Fruit fly (Drosophila melanogaster) whole organism, adult: ENCODE data around the gene Bicra.
A peak's percentile ranks its signal among the peaks of the same experiment; 100 is the strongest.

Source experiments
- CG1620 ChIP-seq: fragments of 200-800 bp; sonication (Bioruptor generic); optimal IDR thresholded peaks from 2 replicates; lab custom pipeline; 2016; ENCODE audit warnings: missing biosample characterization, missing genetic modification characterization
- CG7045 ChIP-seq: fragments of 200-800 bp; sonication (Bioruptor generic); optimal IDR thresholded peaks from 2 replicates; lab custom pipeline; 2017; ENCODE audit warnings: missing biosample characterization, mild to moderate bottlenecking, missing genetic modification characterization
- Clk ChIP-seq: fragments of 200-800 bp; sonication (Bioruptor generic); optimal IDR thresholded peaks from 2 replicates; lab custom pipeline; 2017; ENCODE audit warnings: missing biosample characterization, missing genetic modification characterization
- cnc ChIP-seq, 2 experiments: fragments of >200 bp; optimal IDR thresholded peaks; 2 replicates each; lab custom pipeline; 2017
- kay ChIP-seq: fragments of 200-800 bp; sonication (Bioruptor generic); peaks from one replicate; lab custom pipeline; 2016; ENCODE audit warnings: missing biosample characterization, missing genetic modification characterization, borderline replicate concordance
- ovo ChIP-seq: fragments of 200-800 bp; sonication (Bioruptor generic); optimal IDR thresholded peaks from 2 replicates; lab custom pipeline; 2016; ENCODE audit warnings: missing biosample characterization, missing genetic modification characterization
- pad ChIP-seq: fragments of 200-800 bp; sonication (Bioruptor generic); optimal IDR thresholded peaks from 3 replicates; lab custom pipeline; 2017; ENCODE audit warnings: missing biosample characterization, missing genetic modification characterization, mild to moderate bottlenecking, moderate library complexity, missing genetic modification reagents
- tj ChIP-seq: fragments of 200-800 bp; sonication (Bioruptor generic); optimal IDR thresholded peaks from 3 replicates; lab custom pipeline; 2017; ENCODE audit warnings: missing biosample characterization, mild to moderate bottlenecking, missing genetic modification characterization, moderate library complexity

- peak; percentile 70 for TF ChIP-seq tj (GFP tag; lab: Kevin White, UChicago)
- TF ChIP-seq ovo (GFP tag; lab: Kevin White, UChicago), result no peak
- TF ChIP-seq kay (GFP tag; lab: Kevin White, UChicago), result peak; percentile 41
- TF ChIP-seq Clk, result no peak
- TF ChIP-seq pad (GFP tag; lab: Kevin White, UChicago), result no peak
- TF ChIP-seq CG1620 (GFP tag; lab: Kevin White, UChicago), result no peak
- no peak for TF ChIP-seq cnc (optimal IDR thresholded peaks at IDR 0.05; lab: Kevin White, UChicago)
- no peak for TF ChIP-seq CG7045 (GFP tag; lab: Kevin White, UChicago)
Measured at dm6 chr3R:29077572-29077971, 14.7 kb downstream of the Bicra start.
